Fruit fly (Drosophila melanogaster): Measurements from ENCODE around the gene CG8927.

CG8927 gene

DNA sequence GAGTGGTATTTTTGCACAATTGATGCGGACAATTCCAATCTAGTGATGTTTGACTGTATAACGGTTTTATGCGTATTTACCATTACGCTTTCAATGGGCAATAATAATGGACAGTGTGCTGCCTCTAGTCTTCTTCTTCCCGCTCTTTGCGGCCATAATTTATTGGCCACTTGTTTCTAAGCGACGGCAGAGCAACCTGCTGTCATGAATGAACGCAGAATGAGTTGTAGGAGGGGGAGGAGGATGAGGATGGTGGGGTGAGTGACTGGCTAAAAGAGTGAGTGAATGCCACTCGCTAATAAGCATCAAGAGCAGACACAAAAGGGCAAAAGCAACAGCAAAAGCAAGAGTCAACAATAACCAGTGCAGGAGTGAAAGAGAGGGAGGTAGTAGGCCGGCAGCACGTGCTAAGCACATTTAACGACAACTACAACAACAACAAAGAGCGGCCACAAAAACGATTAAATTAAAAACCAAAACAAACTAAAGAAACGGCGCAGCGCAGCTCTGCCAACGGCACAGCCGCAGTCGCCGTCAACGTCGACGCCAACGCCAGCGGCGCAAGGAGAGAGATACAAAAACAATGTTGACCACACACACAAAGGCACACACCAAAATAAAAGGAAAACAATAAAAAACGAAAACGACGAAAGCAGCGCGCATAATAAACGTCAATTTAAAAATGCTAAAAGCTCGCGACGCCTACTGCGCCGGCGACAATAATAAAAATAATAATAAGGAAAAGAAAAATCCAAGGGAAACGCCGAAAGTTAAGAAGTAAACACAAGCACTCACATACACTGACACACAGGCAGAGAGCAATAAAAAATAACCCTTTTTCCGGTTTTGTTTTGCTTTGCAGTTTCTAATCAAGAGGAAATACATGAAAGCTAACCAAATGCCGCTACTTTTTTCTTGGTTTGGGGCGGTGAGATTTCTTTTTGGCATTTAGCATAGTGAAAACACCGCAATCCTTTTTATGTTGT, 48.2 kb downstream of the CG8927 start (continued):
- TF ChIP-seq CG30020 (tag; optimal IDR thresholded peaks at IDR 0.05) (no peak), CG2875 (GFP tag; optimal IDR thresholded peaks at IDR 0.05) (no peak), Chrac-16 (GFP tag; optimal IDR thresholded peaks at IDR 0.05) (no peak), CG2889 (GFP tag; IDR thresholded peaks at IDR 0.05) (no peak), sens-2 (GFP tag; IDR thresholded peaks at IDR 0.05) (no peak), Hr78 (GFP tag; optimal IDR thresholded peaks at IDR 0.05) (peak in 1 of 2 experiments; percentile 28), exex (tag; optimal IDR thresholded peaks at IDR 0.05) (peak; percentile 12), CG4707 (GFP tag; optimal IDR thresholded peaks at IDR 0.05) (no peak), CG7987 (GFP tag; optimal IDR thresholded peaks at IDR 0.05) (no peak), bowl (GFP tag; IDR thresholded peaks at IDR 0.05) (no peak), HLHmδ (GFP tag; optimal IDR thresholded peaks at IDR 0.05) (peak; percentile 36), CG33213 (GFP tag; optimal IDR thresholded peaks at IDR 0.05) (no peak), eve (GFP tag; optimal IDR thresholded peaks at IDR 0.05) (peak in 1 of 2 experiments; percentile 73), her (GFP tag; optimal IDR thresholded peaks at IDR 0.05) (no peak), da (GFP tag; optimal IDR thresholded peaks at IDR 0.05) (no peak), cad (GFP tag; optimal IDR thresholded peaks at IDR 0.05) (peak; percentile 12), CG12942 (GFP tag; optimal IDR thresholded peaks at IDR 0.05) (no peak), corto (GFP tag; optimal IDR thresholded peaks at IDR 0.05) (peak; percentile 38), Bgb (GFP tag; IDR thresholded peaks at IDR 0.05; ENCODE audit: partially characterized antibody) (no peak), Spps (tag; optimal IDR thresholded peaks at IDR 0.05) (no peak), CG11504 (tag; optimal IDR thresholded peaks at IDR 0.05) (no peak), ash1 (GFP tag; optimal IDR thresholded peaks at IDR 0.05) (no peak), Fer1 (GFP tag; optimal IDR thresholded peaks at IDR 0.05) (no peak), dm (GFP tag; optimal IDR thresholded peaks at IDR 0.05) (no peak), CG13287 (GFP tag; IDR thresholded peaks at IDR 0.05; ENCODE audit: partially characterized antibody) (no peak), Hr39 (optimal IDR thresholded peaks at IDR 0.05) (no peak), gro (GFP tag; optimal IDR thresholded peaks at IDR 0.05) (peak; percentile 53), CG10462 (GFP tag; optimal IDR thresholded peaks at IDR 0.05) (no peak), zfh2 (GFP tag; optimal IDR thresholded peaks at IDR 0.05) (no peak), sug (tag; optimal IDR thresholded peaks at IDR 0.05) (peak; percentile 3), CG8281 (tag; optimal IDR thresholded peaks at IDR 0.05) (no peak), klu (GFP tag; IDR thresholded peaks at IDR 0.05) (no peak), CG11560 (tag; IDR thresholded peaks at IDR 0.05) (no peak), pan (optimal IDR thresholded peaks at IDR 0.05) (no peak), pan (GFP tag; optimal IDR thresholded peaks at IDR 0.05 in 1 of 2, IDR thresholded peaks at IDR 0.05 in 1 of 2) (no peak), CG10274 (GFP tag; optimal IDR thresholded peaks at IDR 0.05) (no peak), grau (tag; optimal IDR thresholded peaks at IDR 0.05) (peak; percentile 51), Kr (GFP tag; optimal IDR thresholded peaks at IDR 0.05) (peak; percentile 37), nau (GFP tag; optimal IDR thresholded peaks at IDR 0.05) (no peak), Dp (GFP tag; optimal IDR thresholded peaks at IDR 0.05) (no peak), CG9797 (GFP tag; optimal IDR thresholded peaks at IDR 0.05) (no peak), CTCF (GFP tag; optimal IDR thresholded peaks at IDR 0.05) (no peak), CG5245 (GFP tag; optimal IDR thresholded peaks at IDR 0.05) (no peak), twi (tag; optimal IDR thresholded peaks at IDR 0.05) (peak; percentile 92), cg (GFP tag; optimal IDR thresholded peaks at IDR 0.05) (peak; percentile 60), CG3163 (GFP tag; optimal IDR thresholded peaks at IDR 0.05) (peak; percentile 7), CG17361 (GFP tag; IDR thresholded peaks at IDR 0.05) (no peak), nerfin-1 (tag; optimal IDR thresholded peaks at IDR 0.05) (peak; percentile 54), Deaf1 (tag; optimal IDR thresholded peaks at IDR 0.05) (peak; percentile 5), rib (GFP tag; IDR thresholded peaks at IDR 0.05) (no peak)
